Fruit fly (Drosophila melanogaster) whole organism, larva: ENCODE data around the gene CG6574.

Experiments used
- noc ChIP-seq: fragments of 200-800 bp; sonication (Bioruptor generic); optimal IDR thresholded peaks from 3 replicates; lab custom pipeline; 2019; ENCODE audit warnings: missing biosample characterization, mild to moderate bottlenecking, missing genetic modification characterization, moderate library complexity

Gene CG6574

DNA sequence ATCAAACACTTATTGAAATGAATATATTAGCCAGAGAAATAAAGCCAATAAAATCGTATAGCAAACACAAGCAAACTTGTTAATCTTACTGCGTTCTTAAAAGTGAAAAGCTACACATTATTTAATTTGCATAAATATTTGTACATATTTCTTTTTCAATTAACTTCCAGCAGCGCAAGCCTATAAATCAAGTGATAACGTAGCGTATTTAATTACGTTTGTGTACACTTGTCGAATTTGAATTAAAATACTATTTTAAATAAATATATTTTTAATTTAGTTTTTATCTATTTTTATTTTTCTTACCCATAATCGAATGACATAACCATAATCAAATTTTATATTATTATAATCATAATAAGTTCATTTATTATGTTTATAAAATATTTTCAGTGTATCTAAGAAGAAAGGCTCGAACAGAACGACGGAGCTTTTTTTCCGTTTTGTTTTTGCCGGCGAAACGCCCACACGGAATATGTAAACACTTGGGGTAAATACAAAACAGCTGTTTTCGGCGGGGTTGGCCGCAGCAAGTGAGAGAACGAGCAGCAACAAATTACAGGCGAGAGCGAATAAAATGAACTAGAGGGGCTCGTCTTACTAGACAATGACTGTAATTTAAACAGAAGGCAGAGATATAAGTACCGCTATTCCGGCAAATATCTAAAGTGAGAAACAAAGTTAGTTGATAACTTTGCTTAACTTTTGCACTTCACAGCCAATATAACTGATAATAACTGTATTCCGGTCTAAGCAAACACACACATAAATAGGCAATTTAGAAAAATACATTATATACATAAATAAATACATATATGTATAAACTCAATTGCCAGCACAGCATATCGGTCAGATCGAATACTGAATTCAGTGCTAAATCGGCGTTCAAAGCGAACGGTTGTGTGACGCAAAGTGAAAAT, 13.0 kb upstream of the CG6574 start, which contains the start of gene Sodh2:
TSS of gene Sodh2 (plus strand) at position 870 of the 920 bp plus-strand sequence.
- TF ChIP-seq noc (tag; lab: Kevin White, UChicago): peak; percentile 93

DNA sequence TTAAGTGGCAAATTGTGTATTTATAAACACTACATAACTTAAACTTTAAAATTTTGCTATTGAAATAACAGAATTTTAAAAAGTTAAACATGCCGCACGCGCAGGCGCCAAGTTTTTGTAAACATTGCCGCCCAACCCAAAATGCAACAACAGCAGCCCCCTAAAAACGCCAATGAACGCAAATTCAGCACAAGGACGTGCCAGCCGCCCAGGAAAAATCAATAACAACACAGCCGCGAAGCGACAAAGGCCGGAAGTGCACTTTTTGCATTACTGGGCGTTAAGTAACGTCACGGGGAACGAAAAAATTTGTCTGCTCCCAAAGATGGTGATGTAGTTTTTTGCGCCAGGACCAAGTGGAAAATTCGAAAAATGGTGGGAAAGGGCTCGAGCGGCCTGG, 10.0 kb upstream of the CG6574 start, which contains the start of gene CG4596:
TSS of gene CG4596 (plus strand) at position 219 of the 400 bp plus-strand sequence.
- no peak for TF ChIP-seq noc (tag; lab: Kevin White, UChicago)

DNA sequence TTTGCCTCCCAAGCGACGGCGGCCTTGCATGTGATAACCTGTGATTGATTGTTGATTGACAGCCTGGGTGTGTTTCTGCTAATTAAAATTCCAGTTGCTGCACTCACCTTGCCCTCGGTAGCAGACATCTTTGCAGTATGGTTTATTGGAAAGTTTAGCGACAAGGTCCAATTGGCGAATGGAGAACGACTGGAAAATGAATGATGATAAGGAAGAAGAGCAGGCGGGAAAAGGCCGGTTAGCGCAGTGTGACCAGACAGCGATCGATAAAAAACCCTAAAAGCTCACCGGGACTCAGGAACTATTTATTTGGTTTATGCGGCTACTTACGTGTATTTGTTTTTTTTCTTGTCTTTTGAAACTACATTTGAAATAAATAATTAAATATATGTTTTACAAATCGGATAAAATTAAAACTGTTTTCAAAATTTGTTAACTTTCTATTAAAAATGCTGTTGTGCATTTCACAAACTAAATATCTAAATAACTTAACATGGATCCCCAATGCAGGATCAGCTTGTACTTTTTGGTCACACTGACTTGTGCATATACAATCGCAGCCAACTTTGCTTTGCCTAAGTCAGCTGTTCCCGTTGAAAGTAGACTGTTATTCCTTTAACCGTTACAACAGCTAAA, 9.5 kb upstream of the CG6574 start, which contains the start of gene Fdh:
TSS of gene Fdh (minus strand) at position 234 of the 636 bp plus-strand sequence.
- peak; percentile 46 for TF ChIP-seq noc (tag; lab: Kevin White, UChicago)

DNA sequence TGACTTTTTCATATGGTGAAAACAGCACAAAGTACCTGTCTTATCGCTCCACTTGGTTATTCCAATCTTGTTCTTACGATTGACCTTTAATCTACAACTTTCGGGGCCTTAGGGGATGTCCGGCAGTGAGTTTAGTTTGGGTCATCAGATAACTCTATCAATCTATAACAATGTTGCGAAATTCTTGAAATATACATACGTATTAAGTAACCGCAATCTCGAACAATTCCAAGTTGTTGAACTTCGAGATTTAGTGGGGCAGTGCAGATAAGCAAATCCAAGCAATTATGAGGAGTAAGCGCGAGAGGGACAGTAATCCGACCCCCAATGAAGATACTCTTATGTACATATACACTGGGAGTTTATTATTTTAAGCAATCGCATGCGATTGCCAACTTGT, 7.8 kb upstream of the CG6574 start:
- TF ChIP-seq noc (tag; lab: Kevin White, UChicago): peak; percentile 81

DNA sequence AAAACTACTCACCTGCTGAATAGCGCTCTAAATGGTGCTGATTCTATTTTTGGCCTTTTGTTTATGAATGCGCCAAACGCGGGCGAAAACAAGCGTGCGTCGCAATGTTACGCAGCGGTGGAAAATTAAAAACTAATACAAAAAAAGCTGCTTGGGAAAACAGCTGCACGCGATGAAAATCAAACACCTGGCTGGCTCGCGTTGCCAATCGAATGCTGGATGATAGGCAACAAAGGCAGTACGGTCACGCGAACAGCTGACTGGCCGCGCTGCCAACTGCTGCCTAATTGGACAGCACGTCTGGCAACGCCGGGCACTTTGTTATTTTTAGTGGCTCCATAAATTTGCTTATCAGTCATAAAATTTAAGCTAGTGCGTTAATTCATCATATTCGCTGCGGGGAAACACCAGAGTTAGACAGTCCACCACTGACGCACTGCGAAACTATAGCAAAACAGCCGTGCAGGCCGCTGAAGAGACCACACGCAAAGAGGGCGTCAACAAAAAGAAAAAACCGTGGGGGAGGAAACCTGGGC, 5.7 kb upstream of the CG6574 start, which contains the start of the genes SelR and Tsp86D:
TSS of gene SelR (minus strand) at position 216 of the 536 bp plus-strand sequence.
TSS of gene Tsp86D (plus strand) at position 282 of the 536 bp plus-strand sequence.
- peak; percentile 92 for TF ChIP-seq noc (tag; lab: Kevin White, UChicago)

DNA sequence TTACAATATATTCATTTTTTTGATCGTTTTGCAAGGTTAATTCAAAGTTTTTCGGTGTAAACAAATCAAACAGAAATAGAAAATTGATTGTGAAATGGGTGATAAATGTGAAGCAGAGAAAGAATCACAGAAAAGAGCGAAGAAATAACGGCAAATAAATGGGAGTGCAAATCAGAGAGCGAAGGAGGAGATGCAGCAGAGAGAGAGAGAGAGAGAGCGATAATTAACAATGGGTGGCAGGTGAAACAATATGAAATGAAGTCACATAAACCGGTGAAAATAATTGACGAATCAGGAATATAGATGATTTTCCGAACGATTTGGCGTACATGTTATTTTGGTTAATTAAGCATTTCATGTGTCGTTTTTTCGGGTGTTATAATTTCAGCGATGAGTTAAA, 1.2 kb upstream of the CG6574 start:
- TF ChIP-seq noc (tag; lab: Kevin White, UChicago): no peak

DNA sequence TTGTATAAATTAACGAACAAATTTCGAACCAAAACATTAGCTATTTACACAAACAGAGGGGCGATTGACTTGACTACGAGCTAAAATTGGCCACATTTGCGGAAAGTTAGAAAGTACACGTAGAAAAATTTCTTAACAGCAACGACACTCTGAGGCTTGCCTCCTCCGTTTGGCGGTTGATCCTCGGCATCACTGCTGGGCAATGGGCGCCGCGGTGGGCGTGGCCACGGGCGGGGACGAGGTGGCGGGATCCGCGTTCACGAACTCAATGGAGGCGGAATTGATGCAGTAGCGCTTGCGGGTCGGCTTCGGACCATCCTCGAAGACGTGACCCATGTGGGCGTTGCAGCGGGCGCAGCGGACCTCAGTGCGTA, 645 bp upstream of the CG6574 start:
- no peak for TF ChIP-seq noc (tag; lab: Kevin White, UChicago)

DNA sequence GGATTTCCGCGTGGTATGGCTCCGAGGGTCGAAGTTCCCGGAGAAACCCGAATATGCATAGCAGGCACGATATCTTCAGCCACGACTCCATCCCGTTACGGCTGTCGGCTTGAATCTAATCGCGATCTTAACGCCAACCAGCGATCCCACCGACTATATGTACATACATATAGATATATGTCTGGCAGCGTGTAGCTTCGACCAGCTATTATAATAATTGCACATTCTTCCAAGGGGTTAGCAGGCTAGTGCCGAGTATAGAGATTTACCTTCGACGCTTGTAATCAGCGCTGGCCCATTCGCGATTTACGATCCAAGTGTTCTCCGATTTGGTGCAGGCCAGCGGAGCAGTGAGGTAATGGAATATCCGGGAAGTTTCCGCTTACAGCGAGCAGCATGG, 3.1 kb downstream of the CG6574 start, which contains the start of gene CG14694:
TSS of gene CG14694 (minus strand) at position 101 of the 400 bp plus-strand sequence.
- TF ChIP-seq noc (tag; lab: Kevin White, UChicago): no peak

DNA sequence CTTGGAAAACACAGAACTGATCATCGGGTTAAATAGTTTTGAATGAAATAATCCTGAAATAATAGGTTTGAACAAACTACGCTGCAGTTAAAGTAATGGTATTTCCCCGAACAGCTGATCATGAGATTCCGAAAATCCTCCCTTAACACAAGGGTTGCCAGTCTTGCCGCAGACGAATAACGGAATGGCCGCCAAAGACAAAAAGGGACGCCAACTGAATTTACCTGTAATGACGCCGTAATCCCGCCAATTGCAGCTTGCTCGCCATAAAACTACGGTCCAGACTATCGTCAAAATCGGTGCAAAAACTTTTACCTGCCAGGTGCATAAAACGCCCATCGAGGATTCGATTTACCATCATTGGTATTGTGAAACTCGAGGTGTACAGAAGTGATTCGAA, 6.2 kb downstream of the CG6574 start, which contains the start of gene CG4570:
TSS of gene CG4570 (plus strand) at position 190 of the 400 bp plus-strand sequence.
- TF ChIP-seq noc (tag; lab: Kevin White, UChicago): no peak

DNA sequence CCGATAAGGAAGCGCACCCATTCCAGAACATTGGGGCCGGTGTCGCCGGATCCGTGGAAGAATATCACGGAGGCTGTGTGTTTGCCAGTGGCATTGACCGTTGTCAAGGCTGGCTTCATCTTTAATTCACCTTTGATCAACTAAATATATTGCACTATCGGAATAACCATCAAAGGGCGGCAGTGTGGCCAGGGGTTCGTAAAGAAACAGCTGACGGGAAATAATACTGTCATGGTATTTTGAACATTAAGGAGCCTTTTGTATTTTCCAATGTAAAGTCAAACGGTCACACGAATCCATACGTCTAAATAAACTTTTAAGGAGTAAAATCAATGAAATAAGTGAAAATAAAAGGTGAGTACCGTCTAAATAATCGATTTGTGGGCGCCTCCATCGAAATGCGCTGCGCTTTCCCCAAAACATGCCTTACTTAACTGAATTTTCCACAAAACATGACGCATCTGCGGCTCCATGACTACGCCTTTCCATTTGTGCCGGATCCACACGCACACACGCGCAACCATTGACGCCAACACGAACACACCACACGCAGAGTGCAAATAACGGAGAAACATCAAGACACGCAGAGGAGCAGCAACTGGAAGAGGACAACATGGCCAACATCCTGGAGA, 8.4 kb downstream of the CG6574 start, which contains the start of the genes CG6567 and CG4511:
TSS of gene CG6567 (minus strand) at position 209 of the 632 bp plus-strand sequence.
TSS of gene CG4511 (plus strand) at position 259 of the 632 bp plus-strand sequence.
- peak; percentile 10 for TF ChIP-seq noc (tag; lab: Kevin White, UChicago)

DNA sequence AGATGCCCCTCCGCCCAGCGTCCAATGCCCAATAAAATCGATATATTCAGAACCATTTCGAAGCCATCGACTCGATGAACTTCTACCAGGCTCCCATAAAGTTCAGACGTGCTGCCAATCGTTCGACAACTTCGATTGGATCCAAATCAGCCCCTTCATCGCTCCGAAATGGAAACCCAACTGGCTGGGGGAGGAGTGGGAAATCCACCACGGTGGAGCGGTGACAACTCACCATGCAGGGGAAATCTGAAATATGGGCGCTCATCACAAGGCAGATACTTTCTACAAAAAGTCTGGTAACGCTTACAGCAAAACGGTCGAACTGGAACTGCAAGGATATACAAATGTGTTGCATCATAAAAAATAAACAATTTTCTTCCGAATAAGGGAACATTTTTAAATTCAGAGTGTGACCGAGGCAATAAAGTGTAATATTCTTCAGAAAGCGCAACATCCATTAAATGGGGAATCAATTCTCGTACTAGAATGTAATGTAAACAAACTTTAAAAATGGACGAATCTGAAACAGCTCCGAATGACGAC, 10.5 kb downstream of the CG6574 start, which contains the start of gene CG4565:
TSS of gene CG4565 (plus strand) at position 493 of the 543 bp plus-strand sequence.
- TF ChIP-seq noc (tag; lab: Kevin White, UChicago): no peak

DNA sequence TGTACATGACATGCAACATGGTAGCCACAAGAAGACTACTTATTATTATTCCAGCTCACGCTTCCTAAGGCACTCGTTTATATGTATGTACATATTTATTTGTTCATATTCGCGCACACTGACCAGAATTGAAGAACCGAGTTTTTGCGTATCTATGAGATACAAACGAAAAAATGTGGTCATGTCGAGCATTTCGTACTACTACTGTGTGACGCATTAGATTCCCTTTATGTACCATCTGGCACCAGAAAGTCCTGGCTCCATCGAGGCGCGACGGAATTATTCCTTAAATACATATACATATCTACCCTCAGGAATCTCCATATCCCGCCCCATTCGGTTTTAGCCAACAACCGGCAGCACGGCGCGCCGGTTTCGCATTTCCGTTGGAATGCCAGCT, 12.2 kb downstream of the CG6574 start:
- TF ChIP-seq noc (tag; lab: Kevin White, UChicago): no peak

DNA sequence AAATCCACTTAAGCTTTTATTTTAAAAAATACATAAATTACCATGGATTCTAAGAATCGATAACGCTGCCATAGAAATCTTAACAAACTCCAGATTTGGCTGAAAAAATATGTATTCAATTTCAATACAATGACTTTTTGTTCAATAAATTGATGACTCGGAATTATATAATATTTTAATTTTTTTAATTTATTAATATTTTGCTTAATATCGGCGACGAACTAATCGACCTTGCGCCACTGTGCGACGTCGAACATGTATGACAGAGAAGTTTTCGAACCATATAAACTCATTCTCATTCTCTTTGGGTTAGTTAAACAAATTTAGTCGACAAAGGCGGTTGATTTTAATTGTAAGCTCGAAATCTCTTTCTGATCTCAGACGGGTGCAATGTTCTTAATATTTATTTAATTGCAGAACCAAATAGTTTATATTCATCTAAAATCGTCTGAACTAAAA, 13.2 kb downstream of the CG6574 start, which contains the start of gene CG42394:
TSS of gene CG42394 (plus strand) at position 311 of the 459 bp plus-strand sequence.
- TF ChIP-seq noc (tag; lab: Kevin White, UChicago): peak; percentile 86

DNA sequence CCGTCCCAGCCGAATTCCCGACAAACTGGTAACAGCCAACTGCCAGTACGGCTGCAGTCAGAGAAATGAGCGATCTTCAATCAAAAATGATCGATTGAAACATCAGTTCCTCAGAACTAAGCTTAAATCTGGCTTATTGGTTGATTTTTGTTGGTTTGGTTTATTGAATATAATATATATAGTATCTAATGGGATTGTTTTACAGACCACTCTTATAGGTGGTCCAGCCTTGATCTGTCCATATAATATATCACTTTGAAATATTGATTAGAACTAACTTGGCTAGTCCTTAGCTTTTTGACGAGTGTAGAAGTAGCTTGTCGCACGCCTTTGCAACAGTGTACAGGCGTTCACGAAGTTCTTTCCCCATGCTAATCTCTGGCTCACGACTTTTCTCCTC, 20.4 kb downstream of the CG6574 start:
- no peak for TF ChIP-seq noc (tag; lab: Kevin White, UChicago)
